Fruit fly (Drosophila melanogaster): ENCODE results near the gene fuss.

The fuss gene

dm6 chr4:949313-949712 is 29.0 kb downstream of the fuss start:
- TF ChIP-seq Dll (optimal IDR thresholded peaks at IDR 0.05), result no peak
- no peak for TF ChIP-seq CG8478 (optimal IDR thresholded peaks at IDR 0.05)
- no peak for TF ChIP-seq usp (GFP tag; optimal IDR thresholded peaks at IDR 0.05)
- no peak for TF ChIP-seq psq (optimal IDR thresholded peaks at IDR 0.05)
- no peak for TF ChIP-seq pan (optimal IDR thresholded peaks at IDR 0.05)
- no peak for TF ChIP-seq EcR (GFP tag; optimal IDR thresholded peaks at IDR 0.05)

- TF ChIP-seq usp (GFP tag; optimal IDR thresholded peaks at IDR 0.05) (no peak), pan (optimal IDR thresholded peaks at IDR 0.05) (no peak), CG8478 (optimal IDR thresholded peaks at IDR 0.05) (no peak), EcR (GFP tag; optimal IDR thresholded peaks at IDR 0.05) (no peak), psq (optimal IDR thresholded peaks at IDR 0.05) (no peak), Dll (optimal IDR thresholded peaks at IDR 0.05) (no peak)
Measured at dm6 chr4:946197-946596, 32.1 kb downstream of the fuss start.

dm6 chr4:944354-944753 is 33.9 kb downstream of the fuss start:
- TF ChIP-seq CG8478 (optimal IDR thresholded peaks at IDR 0.05) (no peak), usp (GFP tag; optimal IDR thresholded peaks at IDR 0.05) (no peak), pan (optimal IDR thresholded peaks at IDR 0.05) (no peak), psq (optimal IDR thresholded peaks at IDR 0.05) (no peak), EcR (GFP tag; optimal IDR thresholded peaks at IDR 0.05) (no peak), Dll (optimal IDR thresholded peaks at IDR 0.05) (no peak)

dm6 chr4:937119-937518 is 41.2 kb downstream of the fuss start:
- TF ChIP-seq CG8478 (optimal IDR thresholded peaks at IDR 0.05), result no peak
- no peak for TF ChIP-seq psq (optimal IDR thresholded peaks at IDR 0.05)
- no peak for TF ChIP-seq pan (optimal IDR thresholded peaks at IDR 0.05)
- no peak for TF ChIP-seq Dll (optimal IDR thresholded peaks at IDR 0.05)
- TF ChIP-seq EcR (GFP tag; optimal IDR thresholded peaks at IDR 0.05), result no peak
- TF ChIP-seq usp (GFP tag; optimal IDR thresholded peaks at IDR 0.05), result no peak

dm6 chr4:936036-936869 is 42.0 kb downstream of the fuss start, which contains the start of gene mGluR:
Gene mGluR (plus strand): TSS chr4:936819.
- TF ChIP-seq psq (optimal IDR thresholded peaks at IDR 0.05) (no peak), EcR (GFP tag; optimal IDR thresholded peaks at IDR 0.05) (no peak), pan (optimal IDR thresholded peaks at IDR 0.05) (no peak), usp (GFP tag; optimal IDR thresholded peaks at IDR 0.05) (no peak), CG8478 (optimal IDR thresholded peaks at IDR 0.05) (no peak), Dll (optimal IDR thresholded peaks at IDR 0.05) (no peak)

- TF ChIP-seq usp (GFP tag; optimal IDR thresholded peaks at IDR 0.05), result no peak
- TF ChIP-seq psq (optimal IDR thresholded peaks at IDR 0.05), result no peak
- TF ChIP-seq pan (optimal IDR thresholded peaks at IDR 0.05), result no peak
Measured at dm6 chr4:930311-931198, 47.7 kb downstream of the fuss start, which contains the start of gene eIF4G1. Gene eIF4G1 (minus strand): TSS chr4:930715.

- no peak for TF ChIP-seq psq (optimal IDR thresholded peaks at IDR 0.05)
Measured at dm6 chr4:922592-922991, 55.7 kb downstream of the fuss start.
